Worm (Caenorhabditis elegans): Measurements from ENCODE around the gene F45E1.1.

The F45E1.1 gene

DNA sequence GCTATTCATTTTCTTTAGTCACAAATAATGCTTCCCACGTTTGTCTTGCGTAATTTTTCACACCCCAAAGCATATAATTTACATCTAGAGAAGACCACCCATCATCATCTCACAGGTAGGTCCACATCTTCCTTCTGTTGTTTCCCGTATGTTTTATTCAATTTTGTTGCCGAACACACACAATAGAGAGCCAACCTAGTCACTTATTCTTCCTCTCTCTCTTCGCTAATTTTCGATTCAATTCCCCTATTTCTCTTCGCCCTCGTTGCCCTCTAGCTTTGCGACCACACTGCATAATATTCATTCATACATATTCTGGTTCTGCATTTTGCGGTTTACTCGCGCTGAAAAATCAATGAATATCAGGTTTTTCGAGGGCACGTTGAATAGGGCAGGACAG, 2.5 kb downstream of the F45E1.1 start:
- TF ChIP-seq drap-1 (GFP tag; optimal IDR thresholded peaks at IDR 0.05) (no peak), bed-3 (GFP tag; optimal IDR thresholded peaks at IDR 0.05) (no peak), sptf-1 (tag; optimal IDR thresholded peaks at IDR 0.05) (peak; percentile 10), ceh-83 (GFP tag; optimal IDR thresholded peaks at IDR 0.05) (no peak), ceh-43 (GFP tag; optimal IDR thresholded peaks at IDR 0.05) (no peak), tbx-8 (GFP tag; optimal IDR thresholded peaks at IDR 0.05) (no peak), ztf-11 (tag; optimal IDR thresholded peaks at IDR 0.05) (no peak), mab-5 (tag; optimal IDR thresholded peaks at IDR 0.05) (no peak), cnd-1 (tag; optimal IDR thresholded peaks at IDR 0.05) (no peak), ces-1 (GFP tag; optimal IDR thresholded peaks at IDR 0.05) (peak; percentile 70)

DNA sequence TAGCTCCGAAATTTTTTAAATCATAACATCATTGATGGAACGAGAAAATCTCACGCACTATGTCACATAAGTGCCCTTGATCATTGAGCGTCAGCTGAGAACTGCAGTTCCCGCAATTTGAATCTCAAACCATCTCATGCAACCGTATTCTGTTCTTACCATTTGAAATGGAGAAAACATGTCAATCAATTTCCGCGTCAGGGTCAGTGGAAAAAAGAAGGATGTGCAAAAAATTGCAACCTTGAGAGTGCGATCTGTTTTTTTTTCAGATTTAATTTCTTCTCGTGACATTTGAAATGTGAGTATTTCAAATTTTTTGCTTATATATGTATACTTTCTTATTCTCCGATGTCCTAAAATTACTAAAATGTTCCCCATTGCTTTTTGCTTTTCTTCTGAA, 7.2 kb downstream of the F45E1.1 start:
- no peak for TF ChIP-seq unc-62 (GFP tag; optimal IDR thresholded peaks at IDR 0.05)
- TF ChIP-seq cnd-1 (tag; optimal IDR thresholded peaks at IDR 0.05), result no peak
- no peak for TF ChIP-seq snpc-4 (tag; optimal IDR thresholded peaks at IDR 0.05)
- TF ChIP-seq nhr-237 (tag; optimal IDR thresholded peaks at IDR 0.05), result no peak
- TF ChIP-seq mep-1 (tag; optimal IDR thresholded peaks at IDR 0.05), result no peak

DNA sequence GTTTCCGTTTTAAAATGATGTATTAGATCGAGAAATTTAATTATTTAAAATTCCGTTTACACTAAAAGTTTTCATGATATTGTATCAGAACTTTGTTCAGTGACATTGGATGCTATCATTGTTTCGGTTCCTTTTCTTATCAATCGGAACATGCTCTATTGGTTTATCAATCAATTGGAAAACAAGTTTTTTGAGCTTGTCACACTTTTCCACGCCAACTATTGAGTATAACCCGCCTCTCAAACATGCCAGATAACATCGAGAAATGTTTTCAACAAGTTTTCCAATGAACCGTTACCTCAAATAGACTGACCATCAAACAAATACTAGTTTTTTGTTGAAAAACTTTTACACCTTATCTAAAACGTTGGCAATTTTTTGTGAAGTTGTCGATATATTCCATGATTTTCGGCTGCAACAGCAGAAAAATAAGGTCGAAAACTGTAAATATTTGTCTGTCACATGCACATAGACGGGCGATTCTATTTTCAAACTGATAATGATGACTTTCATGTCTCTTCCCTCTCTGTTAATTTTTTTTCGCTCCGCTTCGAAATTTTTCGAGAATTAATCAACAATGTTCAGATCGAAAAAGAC, 11.0 kb downstream of the F45E1.1 start, which contains the start of gene unk-1:
unk-1 (plus strand) TSS at position 577 of the 597 bp plus-strand sequence.
- TF ChIP-seq lin-13 (tag; optimal IDR thresholded peaks at IDR 0.05) (no peak), unc-120 (tag; optimal IDR thresholded peaks at IDR 0.05; ENCODE audit: poor library complexity, severe bottlenecking) (no peak), nhr-28 (tag; optimal IDR thresholded peaks at IDR 0.05) (no peak), bed-3 (GFP tag; optimal IDR thresholded peaks at IDR 0.05) (no peak), lin-32 (GFP tag; optimal IDR thresholded peaks at IDR 0.05) (no peak), unc-62 (GFP tag; optimal IDR thresholded peaks at IDR 0.05) (no peak), elt-1 (tag; optimal IDR thresholded peaks at IDR 0.05; ENCODE audit: borderline replicate concordance, insufficient read depth) (no peak), ham-2 (GFP tag; optimal IDR thresholded peaks at IDR 0.05) (no peak)

DNA sequence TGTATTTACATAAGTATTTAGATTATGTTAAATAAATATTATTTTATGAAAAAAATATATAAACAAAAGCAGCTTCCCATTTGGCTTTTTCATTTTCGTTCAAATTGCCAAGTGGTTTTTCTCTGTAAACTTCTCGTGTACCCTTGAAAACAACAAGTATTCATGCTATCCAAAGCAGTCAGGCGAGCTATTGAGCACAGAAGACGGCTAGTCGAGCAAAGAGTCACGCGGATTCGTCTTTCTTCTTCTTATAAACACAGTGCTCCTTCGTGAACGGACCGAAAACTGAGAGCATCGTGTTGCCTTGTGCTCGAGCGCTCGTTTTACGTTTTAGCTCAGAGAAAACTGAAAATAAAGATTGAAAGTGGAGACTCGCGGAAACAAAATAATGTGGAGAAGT, 12.4 kb downstream of the F45E1.1 start:
- TF ChIP-seq zip-8 (tag; optimal IDR thresholded peaks at IDR 0.05) (no peak), lsy-2 (tag; optimal IDR thresholded peaks at IDR 0.05) (no peak), nhr-76 (tag; optimal IDR thresholded peaks at IDR 0.05) (no peak), ceh-83 (GFP tag; optimal IDR thresholded peaks at IDR 0.05) (no peak), unc-62 (GFP tag; optimal IDR thresholded peaks at IDR 0.05) (no peak), ztf-11 (tag; optimal IDR thresholded peaks at IDR 0.05) (no peak), nhr-28 (tag; optimal IDR thresholded peaks at IDR 0.05) (no peak)

DNA sequence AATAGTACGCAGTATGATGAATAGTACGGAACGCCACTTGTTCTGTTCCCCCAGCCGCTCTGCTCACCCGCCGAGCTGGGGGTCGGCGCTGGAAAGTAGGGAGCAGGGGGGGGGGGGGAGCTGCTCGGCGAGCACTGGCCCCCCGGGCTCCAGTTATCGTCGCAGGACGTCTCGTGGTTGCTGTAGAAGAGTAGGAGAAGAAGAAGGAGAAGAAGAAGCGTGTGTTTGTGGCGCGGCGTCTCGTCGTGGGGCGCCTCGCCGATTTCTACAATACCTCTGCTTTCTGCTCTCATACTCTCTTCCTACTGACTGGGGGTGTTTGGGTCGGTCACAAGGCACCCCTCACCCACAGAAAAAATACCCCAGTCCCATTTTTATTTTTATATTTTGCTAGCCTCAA, 13.8 kb downstream of the F45E1.1 start:
- TF ChIP-seq mls-2 (tag; optimal IDR thresholded peaks at IDR 0.05) (peak; percentile 10), nhr-2 (tag; optimal IDR thresholded peaks at IDR 0.05) (no peak), sptf-1 (tag; optimal IDR thresholded peaks at IDR 0.05) (peak; percentile 40)

DNA sequence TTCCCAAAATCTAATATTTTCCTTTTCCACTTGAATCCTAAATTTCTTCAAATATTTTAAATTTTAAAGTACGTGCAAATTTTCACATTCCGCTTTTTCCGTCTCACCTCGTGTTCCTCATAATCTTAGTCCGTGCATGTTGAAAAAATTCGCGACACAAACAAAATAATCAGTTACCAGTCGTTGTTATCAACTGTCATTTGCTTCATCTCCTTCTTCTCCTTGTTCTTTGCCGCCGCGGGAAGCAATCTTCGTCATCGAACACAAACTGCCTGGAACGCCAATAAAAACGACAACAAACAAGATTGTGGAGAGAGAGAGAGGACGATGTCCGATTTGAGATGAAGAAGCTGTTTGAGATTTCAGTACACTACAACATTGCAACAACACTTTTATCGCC, 14.3 kb downstream of the F45E1.1 start, which contains the start of gene C34D10.5:
C34D10.5 (plus strand) TSS at position 269 of the 400 bp plus-strand sequence.
- no peak for TF ChIP-seq lsy-2 (tag; optimal IDR thresholded peaks at IDR 0.05)
- no peak for TF ChIP-seq mls-2 (tag; optimal IDR thresholded peaks at IDR 0.05)
- TF ChIP-seq ceh-43 (GFP tag; optimal IDR thresholded peaks at IDR 0.05), result no peak
- TF ChIP-seq ces-1 (GFP tag; optimal IDR thresholded peaks at IDR 0.05), result no peak
- no peak for TF ChIP-seq sem-2 (GFP tag; optimal IDR thresholded peaks at IDR 0.05)
- no peak for TF ChIP-seq flh-1 (GFP tag; optimal IDR thresholded peaks at IDR 0.05)
- TF ChIP-seq mab-5 (tag; optimal IDR thresholded peaks at IDR 0.05), result no peak
- no peak for TF ChIP-seq cnd-1 (tag; optimal IDR thresholded peaks at IDR 0.05)
- TF ChIP-seq ham-2 (GFP tag; optimal IDR thresholded peaks at IDR 0.05), result no peak
- TF ChIP-seq lin-32 (GFP tag; optimal IDR thresholded peaks at IDR 0.05), result no peak
- no peak for TF ChIP-seq pha-4 (tag; optimal IDR thresholded peaks at IDR 0.05)
- no peak for TF ChIP-seq nhr-76 (tag; optimal IDR thresholded peaks at IDR 0.05)

Measured in whole organism, mixed stage, embryonic.